Fruit fly (Drosophila melanogaster): ENCODE measurements around the gene Ten-a.
A peak's percentile ranks its signal among the peaks of the same experiment; 100 is the strongest.

The Ten-a gene

DNA sequence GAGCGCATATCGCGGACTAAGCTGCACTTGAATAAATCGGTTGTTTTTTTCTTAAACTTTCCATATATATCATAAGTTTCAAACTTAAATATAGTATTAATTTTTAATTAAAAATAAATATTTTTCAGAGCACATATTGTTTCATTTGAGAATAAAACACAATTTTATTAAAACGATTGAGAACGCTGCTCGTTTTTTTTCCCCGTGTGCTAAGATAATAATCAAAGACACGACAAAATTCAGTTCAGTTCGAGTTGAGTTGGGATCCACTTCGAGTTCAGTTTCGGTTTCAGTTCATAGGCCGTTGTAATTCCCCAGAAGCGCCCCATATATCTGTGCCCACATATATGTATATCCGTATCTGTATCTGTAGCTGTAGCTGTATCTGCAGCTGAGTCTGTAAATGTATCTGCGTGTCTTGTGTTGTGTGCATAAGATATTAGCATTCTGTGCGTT, 179.4 kb downstream of the Ten-a start (continued):
- no peak for TF ChIP-seq ftz-f1 (GFP tag; optimal IDR thresholded peaks at IDR 0.05)
- peak; percentile 62 for TF ChIP-seq CG17385 (GFP tag; optimal IDR thresholded peaks at IDR 0.05)
- TF ChIP-seq Med (GFP tag), result peak; percentile 66
- TF ChIP-seq CG12299 (tag; optimal IDR thresholded peaks at IDR 0.05), result no peak
- TF ChIP-seq Hand (GFP tag; optimal IDR thresholded peaks at IDR 0.05), result no peak
- peak; percentile 59 for TF ChIP-seq lmd (GFP tag; IDR thresholded peaks at IDR 0.05)
- TF ChIP-seq CG10462 (GFP tag; optimal IDR thresholded peaks at IDR 0.05), result peak; percentile 28
- peak; percentile 74 for TF ChIP-seq CG15269 (tag; optimal IDR thresholded peaks at IDR 0.05)
- no peak for TF ChIP-seq mam (GFP tag; optimal IDR thresholded peaks at IDR 0.05)
- TF ChIP-seq Dip2 (GFP tag; IDR thresholded peaks at IDR 0.05), result no peak
- TF ChIP-seq CG9437 (GFP tag; optimal IDR thresholded peaks at IDR 0.05), result peak; percentile 16
- peak; percentile 69 for TF ChIP-seq croc (GFP tag; conservative IDR thresholded peaks at IDR 0.05)
- peak; percentile 48; the same call in 1 of the 2 replicates for TF ChIP-seq E2f2 (GFP tag; IDR thresholded peaks at IDR 0.05)
- no peak for TF ChIP-seq zen2 (GFP tag; IDR thresholded peaks at IDR 0.05; ENCODE audit: partially characterized antibody)
- TF ChIP-seq abd-A (tag; optimal IDR thresholded peaks at IDR 0.05), result peak; percentile 36
- TF ChIP-seq sna (GFP tag; IDR thresholded peaks at IDR 0.05; ENCODE audit: partially characterized antibody), result no peak
- no peak for TF ChIP-seq hbn (GFP tag; IDR thresholded peaks at IDR 0.05; ENCODE audit: partially characterized antibody)
- TF ChIP-seq B-H2 (GFP tag; optimal IDR thresholded peaks at IDR 0.05), result no peak
- peak; percentile 39 for TF ChIP-seq CG5180 (GFP tag; optimal IDR thresholded peaks at IDR 0.05)
- TF ChIP-seq her (GFP tag; optimal IDR thresholded peaks at IDR 0.05), result no peak
- no peak for TF ChIP-seq CG3838 (GFP tag; optimal IDR thresholded peaks at IDR 0.05)
- TF ChIP-seq CG8478 (optimal IDR thresholded peaks at IDR 0.05), result no peak
- peak; percentile 28 for TF ChIP-seq CG18764 (GFP tag; optimal IDR thresholded peaks at IDR 0.05)
- peak; percentile 23 for TF ChIP-seq Nf-YC (tag; optimal IDR thresholded peaks at IDR 0.05)
- TF ChIP-seq eve (GFP tag; optimal IDR thresholded peaks at IDR 0.05), result no peak
- peak; percentile 53 for TF ChIP-seq CG8290 (GFP tag; optimal IDR thresholded peaks at IDR 0.05)
- no peak for TF ChIP-seq CG8290 (tag; optimal IDR thresholded peaks at IDR 0.05)
- TF ChIP-seq Atf-2 (GFP tag; optimal IDR thresholded peaks at IDR 0.05), result no peak
- no peak for TF ChIP-seq CG6765 (GFP tag; optimal IDR thresholded peaks at IDR 0.05)
- TF ChIP-seq CG4854 (GFP tag; optimal IDR thresholded peaks at IDR 0.05), result no peak
- no peak for TF ChIP-seq tll (GFP tag; optimal IDR thresholded peaks at IDR 0.05)
- no peak for TF ChIP-seq Elba2 (GFP tag; optimal IDR thresholded peaks at IDR 0.05)
- TF ChIP-seq zfh2 (GFP tag; optimal IDR thresholded peaks at IDR 0.05), result no peak
- peak; percentile 82 for TF ChIP-seq CG12391 (tag; optimal IDR thresholded peaks at IDR 0.05)
- peak; percentile 45 for TF ChIP-seq ind (GFP tag; optimal IDR thresholded peaks at IDR 0.05)
- TF ChIP-seq Sox100B (GFP tag; optimal IDR thresholded peaks at IDR 0.05), result peak; percentile 72
- no peak for TF ChIP-seq CG33213 (GFP tag; optimal IDR thresholded peaks at IDR 0.05)
- TF ChIP-seq CG1832 (GFP tag; optimal IDR thresholded peaks at IDR 0.05), result no peak
- TF ChIP-seq CG10267 (tag; optimal IDR thresholded peaks at IDR 0.05), result peak; percentile 77
- TF ChIP-seq CG31224 (GFP tag; IDR thresholded peaks at IDR 0.05), result no peak
- TF ChIP-seq Asciz (GFP tag; optimal IDR thresholded peaks at IDR 0.05), result peak; percentile 64
- no peak for TF ChIP-seq CG10565 (GFP tag; optimal IDR thresholded peaks at IDR 0.05)
- no peak for TF ChIP-seq D19B (GFP tag; optimal IDR thresholded peaks at IDR 0.05)
- peak; percentile 51 for TF ChIP-seq CG1529 (GFP tag; optimal IDR thresholded peaks at IDR 0.05)
- TF ChIP-seq Ets97D (GFP tag; optimal IDR thresholded peaks at IDR 0.05), result no peak
- TF ChIP-seq Dad (GFP tag; optimal IDR thresholded peaks at IDR 0.05), result no peak
- no peak for TF ChIP-seq gro (GFP tag; optimal IDR thresholded peaks at IDR 0.05)
- no peak for TF ChIP-seq CG10274 (GFP tag; optimal IDR thresholded peaks at IDR 0.05)
- no peak for TF ChIP-seq en (GFP tag; optimal IDR thresholded peaks at IDR 0.05)
- TF ChIP-seq CG31441 (GFP tag; IDR thresholded peaks at IDR 0.05), result peak; percentile 89
- TF ChIP-seq otp (GFP tag; IDR thresholded peaks at IDR 0.05), result peak; percentile 45; the same call in 1 of the 3 replicates
- peak; percentile 17 for TF ChIP-seq CG10431 (GFP tag; optimal IDR thresholded peaks at IDR 0.05)
